Worm (Caenorhabditis elegans): ENCODE measurements around the gene T22B7.22.

Gene T22B7.22

ce11 chrX:5655601-5656000, 4.2 kb upstream of the T22B7.22 start:
- TF ChIP-seq dao-5 (tag; optimal IDR thresholded peaks at IDR 0.05) = no peak
- no peak for TF ChIP-seq him-1 (tag; optimal IDR thresholded peaks at IDR 0.05)
- no peak for TF ChIP-seq W03F9.2 (tag; optimal IDR thresholded peaks at IDR 0.05)

- TF ChIP-seq W03F9.2 (tag; optimal IDR thresholded peaks at IDR 0.05) (no peak), dao-5 (tag; optimal IDR thresholded peaks at IDR 0.05) (no peak), him-1 (tag; optimal IDR thresholded peaks at IDR 0.05) (no peak)
Measured at ce11 chrX:5661179-5661578, 1.4 kb downstream of the T22B7.22 start.

ce11 chrX:5663537-5663936, 3.8 kb downstream of the T22B7.22 start, which contains the start of gene egl-13:
TSS of gene egl-13 (plus strand) at chrX:5663837.
- TF ChIP-seq him-1 (tag; optimal IDR thresholded peaks at IDR 0.05) (no peak), W03F9.2 (tag; optimal IDR thresholded peaks at IDR 0.05) (no peak), dao-5 (tag; optimal IDR thresholded peaks at IDR 0.05) (no peak)

- no peak for TF ChIP-seq W03F9.2 (tag; optimal IDR thresholded peaks at IDR 0.05)
- no peak for TF ChIP-seq him-1 (tag; optimal IDR thresholded peaks at IDR 0.05)
- no peak for TF ChIP-seq dao-5 (tag; optimal IDR thresholded peaks at IDR 0.05)
Measured at ce11 chrX:5669733-5670132, 10.0 kb downstream of the T22B7.22 start.

ce11 chrX:5670829-5671228, 11.1 kb downstream of the T22B7.22 start:
- TF ChIP-seq dao-5 (tag; optimal IDR thresholded peaks at IDR 0.05) = no peak
- no peak for TF ChIP-seq him-1 (tag; optimal IDR thresholded peaks at IDR 0.05)
- TF ChIP-seq W03F9.2 (tag; optimal IDR thresholded peaks at IDR 0.05) = no peak

- no peak for TF ChIP-seq dao-5 (tag; optimal IDR thresholded peaks at IDR 0.05)
- TF ChIP-seq him-1 (tag; optimal IDR thresholded peaks at IDR 0.05) = no peak
- no peak for TF ChIP-seq W03F9.2 (tag; optimal IDR thresholded peaks at IDR 0.05)
Measured at ce11 chrX:5672615-5673014, 12.8 kb downstream of the T22B7.22 start.

- TF ChIP-seq him-1 (tag; optimal IDR thresholded peaks at IDR 0.05) (no peak), dao-5 (tag; optimal IDR thresholded peaks at IDR 0.05) (no peak), W03F9.2 (tag; optimal IDR thresholded peaks at IDR 0.05) (no peak)
Measured at ce11 chrX:5680125-5680524, 20.4 kb downstream of the T22B7.22 start, which contains the start of gene set-19. TSS of gene set-19 (minus strand) at chrX:5680225.

ce11 chrX:5686065-5686464, 26.3 kb downstream of the T22B7.22 start, which contains the start of gene set-20:
TSS of gene set-20 (minus strand) at chrX:5686158.
- TF ChIP-seq W03F9.2 (tag; optimal IDR thresholded peaks at IDR 0.05) (no peak), him-1 (tag; optimal IDR thresholded peaks at IDR 0.05) (no peak), dao-5 (tag; optimal IDR thresholded peaks at IDR 0.05) (no peak)

- TF ChIP-seq W03F9.2 (tag; optimal IDR thresholded peaks at IDR 0.05) = no peak
- TF ChIP-seq him-1 (tag; optimal IDR thresholded peaks at IDR 0.05) = no peak
- no peak for TF ChIP-seq dao-5 (tag; optimal IDR thresholded peaks at IDR 0.05)
Measured at ce11 chrX:5689077-5689476, 29.3 kb downstream of the T22B7.22 start.

- TF ChIP-seq him-1 (tag; optimal IDR thresholded peaks at IDR 0.05) (no peak), dao-5 (tag; optimal IDR thresholded peaks at IDR 0.05) (no peak), W03F9.2 (tag; optimal IDR thresholded peaks at IDR 0.05) (no peak)
Measured at ce11 chrX:5692099-5692498, 32.3 kb downstream of the T22B7.22 start, which contains the start of gene W01C8.1. TSS of gene W01C8.1 (plus strand) at chrX:5692399.

- TF ChIP-seq dao-5 (tag; optimal IDR thresholded peaks at IDR 0.05) = no peak
- TF ChIP-seq him-1 (tag; optimal IDR thresholded peaks at IDR 0.05) = no peak
- TF ChIP-seq W03F9.2 (tag; optimal IDR thresholded peaks at IDR 0.05) = no peak
Measured at ce11 chrX:5695416-5695815, 35.6 kb downstream of the T22B7.22 start.

ce11 chrX:5696197-5696596, 36.4 kb downstream of the T22B7.22 start:
- no peak for TF ChIP-seq dao-5 (tag; optimal IDR thresholded peaks at IDR 0.05)
- TF ChIP-seq W03F9.2 (tag; optimal IDR thresholded peaks at IDR 0.05) = no peak
- no peak for TF ChIP-seq him-1 (tag; optimal IDR thresholded peaks at IDR 0.05)

ce11 chrX:5697208-5697607, 37.4 kb downstream of the T22B7.22 start, which contains the start of gene W01C8.5:
TSS of gene W01C8.5 (minus strand) at chrX:5697308.
- TF ChIP-seq him-1 (tag; optimal IDR thresholded peaks at IDR 0.05) (no peak), dao-5 (tag; optimal IDR thresholded peaks at IDR 0.05) (no peak), W03F9.2 (tag; optimal IDR thresholded peaks at IDR 0.05) (no peak)

- TF ChIP-seq dao-5 (tag; optimal IDR thresholded peaks at IDR 0.05) = no peak
- no peak for TF ChIP-seq W03F9.2 (tag; optimal IDR thresholded peaks at IDR 0.05)
- TF ChIP-seq him-1 (tag; optimal IDR thresholded peaks at IDR 0.05) = no peak
Measured at ce11 chrX:5698419-5698818, 38.7 kb downstream of the T22B7.22 start.

ce11 chrX:5699555-5699954, 39.8 kb downstream of the T22B7.22 start:
- TF ChIP-seq dao-5 (tag; optimal IDR thresholded peaks at IDR 0.05) (no peak), W03F9.2 (tag; optimal IDR thresholded peaks at IDR 0.05) (no peak), him-1 (tag; optimal IDR thresholded peaks at IDR 0.05) (no peak)

Measured in whole organism, L4/young adult.